Fruit fly (Drosophila melanogaster) whole organism, embryonic: ENCODE data around the gene Atg18b.

Source experiments
- Antp ChIP-seq: fragments of 200-800 bp; sonication (Bioruptor generic); optimal IDR thresholded peaks from 3 replicates; lab custom pipeline; 2016; ENCODE audit warnings: missing biosample characterization, missing genetic modification characterization
- CG10267 ChIP-seq: fragments of 200-800 bp; sonication (Bioruptor generic); optimal IDR thresholded peaks from 2 replicates; lab custom pipeline; 2018; ENCODE audit warnings: missing biosample characterization, mild to moderate bottlenecking, missing genetic modification characterization, moderate library complexity
- CG12299 ChIP-seq: fragments of 200-800 bp; sonication (Bioruptor generic); optimal IDR thresholded peaks from 2 replicates; lab custom pipeline; 2018; ENCODE audit warnings: missing biosample characterization, mild to moderate bottlenecking, missing genetic modification characterization
- CG13424 ChIP-seq: fragments of 200-800 bp; sonication (Bioruptor generic); optimal IDR thresholded peaks from 2 replicates; lab custom pipeline; 2019; ENCODE audit warnings: missing biosample characterization, mild to moderate bottlenecking, missing genetic modification characterization, moderate library complexity
- CG13624 ChIP-seq: fragments of 200-800 bp; sonication (Bioruptor generic); optimal IDR thresholded peaks from 2 replicates; lab custom pipeline; 2016; ENCODE audit warnings: missing biosample characterization, missing genetic modification characterization
- CG14441 ChIP-seq: fragments of 200-800 bp; sonication (Bioruptor generic); IDR thresholded peaks from 2 replicates; pipeline ENCODE4 v1.3.6; 2022; ENCODE audit warnings: missing biosample characterization, missing genetic modification characterization
- CG14710 ChIP-seq: fragments of 200-800 bp; sonication (Bioruptor generic); optimal IDR thresholded peaks from 3 replicates; lab custom pipeline; 2019; ENCODE audit warnings: missing biosample characterization, mild to moderate bottlenecking, missing genetic modification characterization, moderate library complexity
- CG15073 ChIP-seq: fragments of 200-800 bp; sonication (Bioruptor generic); optimal IDR thresholded peaks from 2 replicates; lab custom pipeline; 2016; ENCODE audit warnings: missing biosample characterization, missing genetic modification characterization
- CG15269 ChIP-seq: fragments of 200-800 bp; sonication (Bioruptor generic); optimal IDR thresholded peaks from 2 replicates; lab custom pipeline; 2018; ENCODE audit warnings: missing biosample characterization, mild to moderate bottlenecking, missing genetic modification characterization, moderate library complexity
- CG15514 ChIP-seq: fragments of 200-800 bp; sonication (Bioruptor generic); optimal IDR thresholded peaks from 3 replicates; lab custom pipeline; 2017; ENCODE audit warnings: missing biosample characterization, missing genetic modification characterization, mild to moderate bottlenecking, moderate library complexity, missing genetic modification reagents
- CG17186 ChIP-seq: fragments of 200-800 bp; sonication (Bioruptor generic); optimal IDR thresholded peaks from 3 replicates; lab custom pipeline; 2017; ENCODE audit warnings: missing biosample characterization, missing genetic modification reagents, missing genetic modification characterization
- CG17361 ChIP-seq: fragments of 200-800 bp; sonication (Bioruptor generic); IDR thresholded peaks from 3 replicates; pipeline ENCODE4 v1.3.6; 2022; ENCODE audit warnings: missing biosample characterization, missing genetic modification characterization
- CG18476 ChIP-seq: fragments of 200-800 bp; sonication (Bioruptor generic); optimal IDR thresholded peaks from 2 replicates; lab custom pipeline; 2016; ENCODE audit warnings: missing biosample characterization, mild to moderate bottlenecking, missing genetic modification characterization
- CG2889 ChIP-seq: fragments of 200-800 bp; sonication (Bioruptor generic); IDR thresholded peaks from 3 replicates; pipeline ENCODE4 v1.3.6; 2022; ENCODE audit warnings: missing biosample characterization, missing genetic modification characterization
- CG32532 ChIP-seq: fragments of 200-800 bp; sonication (Bioruptor generic); IDR thresholded peaks from 2 replicates; pipeline ENCODE4 v1.3.6; 2022; ENCODE audit warnings: missing biosample characterization, missing genetic modification characterization
- CG7963 ChIP-seq: fragments of 200-800 bp; sonication (Bioruptor generic); IDR thresholded peaks from 3 replicates; pipeline ENCODE4 v1.3.6; 2022; ENCODE audit warnings: missing biosample characterization, missing genetic modification characterization; ENCODE audit not compliant: partially characterized antibody
- CTCF ChIP-seq: fragments of 200-800 bp; sonication (Bioruptor generic); optimal IDR thresholded peaks from 2 replicates; lab custom pipeline; 2017; ENCODE audit warnings: missing biosample characterization, mild to moderate bottlenecking, missing genetic modification characterization, moderate library complexity
- CoRest ChIP-seq: fragments of 200-800 bp; sonication (Bioruptor generic); optimal IDR thresholded peaks from 3 replicates; lab custom pipeline; 2018; ENCODE audit warnings: missing biosample characterization, mild to moderate bottlenecking, missing genetic modification characterization, moderate library complexity
- Doc3 ChIP-seq: fragments of 200-800 bp; sonication (Bioruptor generic); IDR thresholded peaks from 3 replicates; pipeline ENCODE4 v1.3.6; 2022; ENCODE audit warnings: missing biosample characterization, missing genetic modification characterization; ENCODE audit not compliant: partially characterized antibody
- Fer2 ChIP-seq: fragments of 200-800 bp; sonication (Bioruptor generic); optimal IDR thresholded peaks from 2 replicates; lab custom pipeline; 2018; ENCODE audit warnings: missing biosample characterization, mild to moderate bottlenecking, missing genetic modification characterization, moderate library complexity
- Gug ChIP-seq: fragments of 200-800 bp; sonication (Bioruptor generic); IDR thresholded peaks from 4 replicates; pipeline ENCODE4 v1.3.6; 2022; ENCODE audit warnings: missing biosample characterization, missing genetic modification characterization
- H2.0 ChIP-seq: fragments of 200-800 bp; sonication (Bioruptor generic); IDR thresholded peaks from 2 replicates; pipeline ENCODE4 v1.3.6; 2022; ENCODE audit warnings: missing biosample characterization, missing genetic modification characterization
- HLH54F ChIP-seq: fragments of 200-800 bp; sonication (Bioruptor generic); optimal IDR thresholded peaks from 3 replicates; lab custom pipeline; 2016; ENCODE audit warnings: missing biosample characterization, missing genetic modification characterization
- HLHmδ ChIP-seq: fragments of 200-800 bp; sonication (Bioruptor generic); optimal IDR thresholded peaks from 2 replicates; lab custom pipeline; 2018; ENCODE audit warnings: missing biosample characterization, mild to moderate bottlenecking, missing genetic modification characterization, moderate library complexity
- Hr3 ChIP-seq: fragments of 200-800 bp; sonication (Bioruptor generic); optimal IDR thresholded peaks from 3 replicates; lab custom pipeline; 2016; ENCODE audit warnings: missing biosample characterization, missing genetic modification characterization
- Lhr ChIP-seq: fragments of 200-800 bp; sonication (Bioruptor generic); optimal IDR thresholded peaks from 3 replicates; lab custom pipeline; 2017; ENCODE audit warnings: mild to moderate bottlenecking, missing biosample characterization, missing genetic modification reagents, missing genetic modification characterization
- MESR4 ChIP-seq: fragments of 200-800 bp; sonication (Bioruptor generic); optimal IDR thresholded peaks from 2 replicates; lab custom pipeline; 2018; ENCODE audit warnings: missing biosample characterization, mild to moderate bottlenecking, missing genetic modification characterization, moderate library complexity
- Mes4 ChIP-seq: fragments of 200-800 bp; sonication (Bioruptor generic); optimal IDR thresholded peaks from 2 replicates; lab custom pipeline; 2016; ENCODE audit warnings: missing biosample characterization, missing genetic modification characterization
- Sox102F ChIP-seq: fragments of 200-800 bp; sonication (Bioruptor generic); optimal IDR thresholded peaks from 2 replicates; lab custom pipeline; 2018; ENCODE audit warnings: missing biosample characterization, mild to moderate bottlenecking, missing genetic modification characterization, moderate library complexity
- ara ChIP-seq: fragments of 200-800 bp; sonication (Bioruptor generic); IDR thresholded peaks from 2 replicates; pipeline ENCODE4 v1.3.6; 2022; ENCODE audit warnings: missing biosample characterization, missing genetic modification characterization
- bowl ChIP-seq: fragments of 200-800 bp; sonication (Bioruptor generic); IDR thresholded peaks from 2 replicates; pipeline ENCODE4 v1.3.6; 2022; ENCODE audit warnings: missing biosample characterization, missing genetic modification characterization
- corto ChIP-seq: fragments of 200-800 bp; sonication (Bioruptor generic); optimal IDR thresholded peaks from 2 replicates; lab custom pipeline; 2016; ENCODE audit warnings: missing biosample characterization, mild to moderate bottlenecking, missing genetic modification characterization, moderate library complexity
- danr ChIP-seq: fragments of 200-800 bp; sonication (Bioruptor generic); IDR thresholded peaks from 2 replicates; pipeline ENCODE4 v1.3.6; 2022; ENCODE audit warnings: missing biosample characterization, missing genetic modification characterization
- dati ChIP-seq: fragments of 200-800 bp; sonication (Bioruptor generic); IDR thresholded peaks from 2 replicates; pipeline ENCODE4 v1.3.6; 2022; ENCODE audit warnings: missing biosample characterization, missing genetic modification characterization
- dimm ChIP-seq: fragments of 200-800 bp; sonication (Bioruptor generic); IDR thresholded peaks from 2 replicates; pipeline ENCODE4 v1.3.6; 2022; ENCODE audit warnings: missing biosample characterization, missing genetic modification characterization
- exex ChIP-seq: fragments of 200-800 bp; sonication (Bioruptor generic); optimal IDR thresholded peaks from 4 replicates; lab custom pipeline; 2018; ENCODE audit warnings: missing biosample characterization, mild to moderate bottlenecking, missing genetic modification characterization, moderate library complexity
- hb ChIP-seq: fragments of 200-800 bp; sonication (Bioruptor generic); IDR thresholded peaks from 3 replicates; pipeline ENCODE4 v1.3.6; 2022; ENCODE audit warnings: missing biosample characterization, missing genetic modification characterization; ENCODE audit not compliant: partially characterized antibody
- her ChIP-seq: fragments of 200-800 bp; sonication (Bioruptor generic); optimal IDR thresholded peaks from 2 replicates; lab custom pipeline; 2016; ENCODE audit warnings: missing biosample characterization, missing genetic modification characterization
- kay ChIP-seq: fragments of 200-800 bp; sonication (Bioruptor generic); optimal IDR thresholded peaks from 2 replicates; lab custom pipeline; 2016; ENCODE audit warnings: missing biosample characterization, missing genetic modification characterization
- mld ChIP-seq: fragments of 200-800 bp; sonication (Bioruptor generic); IDR thresholded peaks from 3 replicates; pipeline ENCODE4 v1.3.6; 2022; ENCODE audit warnings: missing biosample characterization, missing genetic modification characterization; ENCODE audit not compliant: partially characterized antibody
- nau ChIP-seq: fragments of 200-800 bp; sonication (Bioruptor generic); optimal IDR thresholded peaks from 3 replicates; lab custom pipeline; 2017; ENCODE audit warnings: missing biosample characterization, mild to moderate bottlenecking, missing genetic modification characterization, missing genetic modification reagents
- prd ChIP-seq, 3 experiments: fragments of >200 bp in 2 of 3; fragments of 200-800 bp in 1 of 3; sonication (Bioruptor generic) in 1 of 3; optimal IDR thresholded peaks in 2 of 3; IDR thresholded peaks in 1 of 3; 2 replicates in 2 of 3; 3 replicates in 1 of 3; pipeline versions ENCODE4 v1.3.6 to Lab custom; 2017 to 2022; ENCODE audit warnings: missing biosample characterization in 1 of 3, missing genetic modification characterization in 1 of 3
- pzg ChIP-seq: fragments of 200-800 bp; sonication (Bioruptor generic); optimal IDR thresholded peaks from 3 replicates; lab custom pipeline; 2018; ENCODE audit warnings: missing biosample characterization, mild to moderate bottlenecking, missing genetic modification characterization, moderate library complexity
- ro ChIP-seq: fragments of 200-800 bp; sonication (Bioruptor generic); IDR thresholded peaks from 2 replicates; pipeline ENCODE4 v1.3.6; 2022; ENCODE audit warnings: missing biosample characterization, missing genetic modification characterization
- schlank ChIP-seq: fragments of 200-800 bp; sonication (Bioruptor generic); optimal IDR thresholded peaks from 2 replicates; lab custom pipeline; 2018; ENCODE audit warnings: missing biosample characterization, mild to moderate bottlenecking, missing genetic modification characterization
- shn ChIP-seq: fragments of 200-800 bp; sonication (Bioruptor generic); optimal IDR thresholded peaks from 3 replicates; lab custom pipeline; 2016; ENCODE audit warnings: missing biosample characterization, missing genetic modification characterization
- tio ChIP-seq: fragments of 200-800 bp; sonication (Bioruptor generic); optimal IDR thresholded peaks from 2 replicates; lab custom pipeline; 2017; ENCODE audit warnings: missing biosample characterization, missing genetic modification characterization, inconsistent platforms
- tna ChIP-seq: fragments of 200-800 bp; sonication (Bioruptor generic); IDR thresholded peaks from 2 replicates; pipeline ENCODE4 v1.3.6; 2022; ENCODE audit warnings: missing biosample characterization, missing genetic modification characterization; ENCODE audit not compliant: partially characterized antibody
- vfl ChIP-seq: fragments of 200-800 bp; sonication (Bioruptor generic); optimal IDR thresholded peaks from 2 replicates; lab custom pipeline; 2016; ENCODE audit warnings: missing biosample characterization, missing genetic modification characterization
- wor ChIP-seq: fragments of 200-800 bp; sonication (Bioruptor generic); IDR thresholded peaks from 2 replicates; pipeline ENCODE4 v1.3.6; 2022; ENCODE audit warnings: missing biosample characterization, missing genetic modification characterization

The Atg18b gene

dm6 chr2L:21218240-21218911 lies 2.0 kb downstream of the Atg18b start, which contains the start of gene CG8679 (continued):
- TF ChIP-seq pzg (GFP tag; lab: Kevin White, UChicago) (peak; percentile 90), Antp (GFP tag; lab: Kevin White, UChicago) (no peak), dimm (GFP tag; lab: Robert Waterston, UW) (no peak), CG32532 (GFP tag; lab: Robert Waterston, UW) (no peak), CG15514 (GFP tag; lab: Kevin White, UChicago) (peak; percentile 98), corto (no peak), Lhr (GFP tag; lab: Kevin White, UChicago) (peak; percentile 78), CG15269 (tag; lab: Kevin White, UChicago) (no peak), H2.0 (no peak), tio (no peak), CG7963 (GFP tag; lab: Robert Waterston, UW) (peak; percentile 6; the same call in 1 of the 3 replicates), CG15073 (GFP tag; lab: Kevin White, UChicago) (no peak), CG14441 (GFP tag; lab: Robert Waterston, UW) (no peak), MESR4 (GFP tag; lab: Kevin White, UChicago) (peak; percentile 52), Mes4 (no peak), her (GFP tag; lab: Kevin White, UChicago) (peak; percentile 14), CG2889 (GFP tag; lab: Robert Waterston, UW) (no peak), schlank (tag; lab: Kevin White, UChicago) (peak; percentile 35), CG13624 (peak; percentile 1), shn (GFP tag; lab: Kevin White, UChicago) (no peak), bowl (no peak), Hr3 (peak; percentile 32), Sox102F (GFP tag; lab: Kevin White, UChicago) (no peak), Fer2 (tag; lab: Kevin White, UChicago) (no peak), nau (no peak), vfl (no peak), kay (no peak), danr (GFP tag; lab: Robert Waterston, UW) (no peak), CG13424 (tag; lab: Kevin White, UChicago) (no peak), Gug (no peak), CG17186 (GFP tag; lab: Kevin White, UChicago) (peak; percentile 67), mld (no peak; the same call in 2 of the 3 replicates), tna (GFP tag; lab: Robert Waterston, UW) (no peak), CTCF (GFP tag; lab: Kevin White, UChicago) (peak; percentile 50), HLH54F (no peak), CG10267 (tag; lab: Kevin White, UChicago) (peak; percentile 44), CG12299 (tag; lab: Kevin White, UChicago) (no peak), wor (GFP tag; lab: Robert Waterston, UW) (no peak), Doc3 (GFP tag; lab: Robert Waterston, UW) (no peak), ara (no peak; the same call in 1 of the 2 replicates), ro (GFP tag; lab: Robert Waterston, UW) (no peak), CG17361 (no peak), hb (GFP tag; lab: Robert Waterston, UW) (no peak), HLHmδ (GFP tag; lab: Kevin White, UChicago) (no peak), dati (GFP tag; lab: Robert Waterston, UW) (no peak), CoRest (peak; percentile 38), exex (no peak), prd (optimal IDR thresholded peaks at IDR 0.05; lab: Kevin White, UChicago) (no peak), prd (GFP tag; IDR thresholded peaks at IDR 0.05; lab: Robert Waterston, UW) (0 out of 3 replicates have a peak, but pooled peaks have one; percentile 24), CG18476 (GFP tag; lab: Kevin White, UChicago) (no peak), CG14710 (tag; lab: Kevin White, UChicago) (peak; percentile 39)
